Fruit fly (Drosophila melanogaster): ENCODE measurements around the gene Atet.

Gene Atet

dm6 chr2L:4292560-4292959 lies 41.2 kb upstream of the Atet start (continued):
- TF ChIP-seq CG4730 (GFP tag; IDR thresholded peaks at IDR 0.05) (peak; percentile 30; the same call in 1 of the 2 replicates), exex (tag; optimal IDR thresholded peaks at IDR 0.05) (no peak), unc-4 (GFP tag; IDR thresholded peaks at IDR 0.05; ENCODE audit: partially characterized antibody) (no peak), Nf-YC (tag; optimal IDR thresholded peaks at IDR 0.05) (no peak), Hey (tag; optimal IDR thresholded peaks at IDR 0.05) (no peak), Spps (tag; optimal IDR thresholded peaks at IDR 0.05) (no peak), CG16779 (GFP tag; IDR thresholded peaks at IDR 0.05) (no peak), Atf-2 (GFP tag; optimal IDR thresholded peaks at IDR 0.05) (no peak), jumu (GFP tag; optimal IDR thresholded peaks at IDR 0.05) (no peak), otp (GFP tag; IDR thresholded peaks at IDR 0.05) (no peak), CG8388 (GFP tag; optimal IDR thresholded peaks at IDR 0.05) (peak; percentile 23), aop (GFP tag; IDR thresholded peaks at IDR 0.05) (no peak), Dfd (GFP tag; optimal IDR thresholded peaks at IDR 0.05) (no peak), NC2β (GFP tag; optimal IDR thresholded peaks at IDR 0.05) (no peak), CG16813 (GFP tag; IDR thresholded peaks at IDR 0.05; ENCODE audit: partially characterized antibody) (no peak), btn (GFP tag; optimal IDR thresholded peaks at IDR 0.05) (peak; percentile 13), ham (GFP tag; IDR thresholded peaks at IDR 0.05) (no peak), abd-A (tag; optimal IDR thresholded peaks at IDR 0.05) (no peak), CG10959 (GFP tag; IDR thresholded peaks at IDR 0.05) (peak; percentile 32; the same call in 1 of the 2 replicates), Lhr (GFP tag; optimal IDR thresholded peaks at IDR 0.05) (no peak), Ets65A (GFP tag) (peak; percentile 89), insv (GFP tag; optimal IDR thresholded peaks at IDR 0.05) (no peak), HLHmδ (GFP tag; optimal IDR thresholded peaks at IDR 0.05) (no peak), psq (GFP tag; optimal IDR thresholded peaks at IDR 0.05) (no peak), Dll (GFP tag; IDR thresholded peaks at IDR 0.05; ENCODE audit: partially characterized antibody) (no peak), so (GFP tag; IDR thresholded peaks at IDR 0.05) (no peak), CG13287 (GFP tag; IDR thresholded peaks at IDR 0.05; ENCODE audit: partially characterized antibody) (no peak), nmo (GFP tag; optimal IDR thresholded peaks at IDR 0.05) (peak; percentile 41), ase (GFP tag; IDR thresholded peaks at IDR 0.05) (no peak), Adf1 (GFP tag; IDR thresholded peaks at IDR 0.05) (no peak), Poxn (GFP tag; IDR thresholded peaks at IDR 0.05) (no peak), Neu2 (GFP tag; optimal IDR thresholded peaks at IDR 0.05; ENCODE audit: borderline replicate concordance) (no peak), CG30431 (GFP tag; optimal IDR thresholded peaks at IDR 0.05) (peak; percentile 3), Doc2 (GFP tag; IDR thresholded peaks at IDR 0.05) (no peak), ttk (GFP tag; IDR thresholded peaks at IDR 0.05) (no peak), cwo (GFP tag; optimal IDR thresholded peaks at IDR 0.05) (peak; percentile 14), CG11247 (GFP tag; IDR thresholded peaks at IDR 0.05) (no peak), jing (GFP tag; optimal IDR thresholded peaks at IDR 0.05) (no peak), gsb-n (tag; optimal IDR thresholded peaks at IDR 0.05) (peak; percentile 16), amos (GFP tag; IDR thresholded peaks at IDR 0.05; ENCODE audit: partially characterized antibody) (no peak), CG15479 (GFP tag; optimal IDR thresholded peaks at IDR 0.05) (no peak), cato (GFP tag; optimal IDR thresholded peaks at IDR 0.05; ENCODE audit: borderline replicate concordance) (no peak), CG16815 (GFP tag; optimal IDR thresholded peaks at IDR 0.05) (no peak), Hmr (GFP tag; optimal IDR thresholded peaks at IDR 0.05) (peak; percentile 29), CG4328 (GFP tag; optimal IDR thresholded peaks at IDR 0.05) (no peak), ci (GFP tag; IDR thresholded peaks at IDR 0.05) (peak; percentile 30; the same call in 1 of the 3 replicates), CG14014 (GFP tag; IDR thresholded peaks at IDR 0.05) (no peak), CG11085 (GFP tag; IDR thresholded peaks at IDR 0.05) (no peak), Eip74EF (GFP tag; optimal IDR thresholded peaks at IDR 0.05) (no peak), bab2 (GFP tag; optimal IDR thresholded peaks at IDR 0.05) (peak; percentile 31), pita (GFP tag; optimal IDR thresholded peaks at IDR 0.05) (no peak)

Data from whole organism, embryonic.